Worm (Caenorhabditis elegans): Measurements from ENCODE around the gene sfrp-1.

sfrp-1 gene

ce11 chrIV:6377335-6378069, 24.7 kb downstream of the sfrp-1 start:
- TF ChIP-seq hlh-15 (tag; optimal IDR thresholded peaks at IDR 0.05) = no peak
- TF ChIP-seq pqm-1 (tag; optimal IDR thresholded peaks at IDR 0.05) = no peak
- TF ChIP-seq ttx-3 (tag; optimal IDR thresholded peaks at IDR 0.05) = no peak
- no peak for TF ChIP-seq ceh-48 (tag; optimal IDR thresholded peaks at IDR 0.05)
- TF ChIP-seq sdc-2 (tag; optimal IDR thresholded peaks at IDR 0.05) = no peak
- TF ChIP-seq fkh-10 (GFP tag; optimal IDR thresholded peaks at IDR 0.05) = no peak
- TF ChIP-seq nhr-11 (tag; optimal IDR thresholded peaks at IDR 0.05) = no peak
- no peak for TF ChIP-seq hlh-13 (GFP tag; optimal IDR thresholded peaks at IDR 0.05)
- TF ChIP-seq ref-2 (tag; optimal IDR thresholded peaks at IDR 0.05) = no peak
- TF ChIP-seq gmeb-2 (tag; optimal IDR thresholded peaks at IDR 0.05) = no peak
- TF ChIP-seq pax-1 (tag; optimal IDR thresholded peaks at IDR 0.05) = no peak
- no peak for TF ChIP-seq madf-2 (tag; optimal IDR thresholded peaks at IDR 0.05)
- TF ChIP-seq unc-55 (GFP tag; optimal IDR thresholded peaks at IDR 0.05) = no peak
- TF ChIP-seq dve-1 (tag; optimal IDR thresholded peaks at IDR 0.05) = no peak
- no peak for TF ChIP-seq pag-3 (tag; optimal IDR thresholded peaks at IDR 0.05; ENCODE audit: borderline replicate concordance)
- TF ChIP-seq hlh-8 (tag; optimal IDR thresholded peaks at IDR 0.05) = no peak
- no peak for TF ChIP-seq ceh-2 (tag; optimal IDR thresholded peaks at IDR 0.05)
- TF ChIP-seq ceh-19 (GFP tag; optimal IDR thresholded peaks at IDR 0.05) = no peak
- no peak for TF ChIP-seq ceh-9 (tag; optimal IDR thresholded peaks at IDR 0.05)

ce11 chrIV:6376473-6377115, 25.6 kb downstream of the sfrp-1 start, which contains the start of the genes hrpf-2 and bli-6:
TSS of gene hrpf-2 (minus strand) at chrIV:6376523.
TSS of gene bli-6 (plus strand) at chrIV:6377065.
- TF ChIP-seq sox-4 (tag; optimal IDR thresholded peaks at IDR 0.05) = no peak
- TF ChIP-seq sdc-2 (tag; optimal IDR thresholded peaks at IDR 0.05) = no peak
- no peak for TF ChIP-seq ceh-48 (tag; optimal IDR thresholded peaks at IDR 0.05)
- TF ChIP-seq dve-1 (tag; optimal IDR thresholded peaks at IDR 0.05) = no peak
- TF ChIP-seq unc-55 (GFP tag; optimal IDR thresholded peaks at IDR 0.05) = no peak
- peak; percentile 42 for TF ChIP-seq ceh-18 (tag; optimal IDR thresholded peaks at IDR 0.05)
- no peak for TF ChIP-seq lim-6 (tag; optimal IDR thresholded peaks at IDR 0.05)
- no peak for TF ChIP-seq nhr-232 (tag; optimal IDR thresholded peaks at IDR 0.05)
- TF ChIP-seq unc-3 (GFP tag; conservative IDR thresholded peaks at IDR 0.05) = no peak
- no peak for TF ChIP-seq unc-3 (tag; optimal IDR thresholded peaks at IDR 0.05)
- TF ChIP-seq hlh-6 (tag; optimal IDR thresholded peaks at IDR 0.05) = no peak
- no peak for TF ChIP-seq F13H6.1 (tag; optimal IDR thresholded peaks at IDR 0.05)
- TF ChIP-seq ref-2 (tag; optimal IDR thresholded peaks at IDR 0.05) = peak; percentile 8
- TF ChIP-seq syd-9 (tag; optimal IDR thresholded peaks at IDR 0.05) = no peak
- no peak for TF ChIP-seq ceh-14 (tag; optimal IDR thresholded peaks at IDR 0.05)
- TF ChIP-seq lin-11 (tag; optimal IDR thresholded peaks at IDR 0.05) = no peak
- peak; percentile 44 for TF ChIP-seq nfya-1 (tag; optimal IDR thresholded peaks at IDR 0.05)
- no peak for TF ChIP-seq gmeb-2 (tag; optimal IDR thresholded peaks at IDR 0.05)
- TF ChIP-seq ets-4 (tag; optimal IDR thresholded peaks at IDR 0.05) = no peak
- no peak for TF ChIP-seq ceh-6 (GFP tag; optimal IDR thresholded peaks at IDR 0.05)
- no peak for TF ChIP-seq ama-1 (optimal IDR thresholded peaks at IDR 0.05)
- TF ChIP-seq ceh-9 (tag; optimal IDR thresholded peaks at IDR 0.05) = no peak
- no peak for TF ChIP-seq ceh-22 (tag; optimal IDR thresholded peaks at IDR 0.05)
- TF ChIP-seq unc-42 (tag; optimal IDR thresholded peaks at IDR 0.05) = peak; percentile 34

- no peak for TF ChIP-seq hlh-15 (tag; optimal IDR thresholded peaks at IDR 0.05)
- no peak for TF ChIP-seq ceh-19 (GFP tag; optimal IDR thresholded peaks at IDR 0.05)
- TF ChIP-seq mec-3 (tag; optimal IDR thresholded peaks at IDR 0.05; ENCODE audit: borderline replicate concordance) = no peak
- no peak for TF ChIP-seq ceh-2 (tag; optimal IDR thresholded peaks at IDR 0.05)
- no peak for TF ChIP-seq ceh-48 (tag; optimal IDR thresholded peaks at IDR 0.05)
- no peak for TF ChIP-seq F13H6.1 (tag; optimal IDR thresholded peaks at IDR 0.05)
- no peak for TF ChIP-seq dmd-4 (tag; optimal IDR thresholded peaks at IDR 0.05; ENCODE audit: borderline replicate concordance)
- no peak for TF ChIP-seq elt-2 (tag; optimal IDR thresholded peaks at IDR 0.05)
- no peak for TF ChIP-seq pha-2 (tag; optimal IDR thresholded peaks at IDR 0.05)
- no peak for TF ChIP-seq fax-1 (tag; optimal IDR thresholded peaks at IDR 0.05)
- TF ChIP-seq hlh-8 (tag; optimal IDR thresholded peaks at IDR 0.05) = no peak
- TF ChIP-seq Y22D7AL.16 (tag; optimal IDR thresholded peaks at IDR 0.05) = no peak
- TF ChIP-seq ceh-45 (GFP tag; IDR thresholded peaks at IDR 0.05) = no peak
- TF ChIP-seq hlh-30 (tag; optimal IDR thresholded peaks at IDR 0.05; ENCODE audit: insufficient read depth) = no peak
- no peak for TF ChIP-seq C08G9.2 (tag; optimal IDR thresholded peaks at IDR 0.05)
- no peak for TF ChIP-seq lim-6 (tag; optimal IDR thresholded peaks at IDR 0.05)
- no peak for TF ChIP-seq gmeb-2 (tag; optimal IDR thresholded peaks at IDR 0.05)
- TF ChIP-seq che-1 (tag; optimal IDR thresholded peaks at IDR 0.05) = no peak
- TF ChIP-seq nhr-232 (tag; optimal IDR thresholded peaks at IDR 0.05) = no peak
Observed at ce11 chrIV:6373721-6374120, 28.5 kb downstream of the sfrp-1 start.

All from whole organism, late embryonic.